Worm (Caenorhabditis elegans) whole organism, young adult: Measurements from ENCODE around the gene oac-38.
A peak's percentile ranks its signal among the peaks of the same experiment; 100 is the strongest.

Source experiments
- B0336.3 ChIP-seq: fragments of 200-800 bp; sonication (Bioruptor generic); IDR thresholded peaks from 2 replicates; pipeline ENCODE4 v1.3.6; 2022; ENCODE audit warnings: missing genetic modification characterization, missing compliant biosample characterization
- C17E4.6 ChIP-seq: fragments of 200-800 bp; sonication (Bioruptor generic); IDR thresholded peaks from 2 replicates; pipeline ENCODE4 v1.3.6; 2022; ENCODE audit warnings: missing genetic modification reagents, missing genetic modification characterization, missing compliant biosample characterization
- F22D6.2 ChIP-seq: sonication (generic microtip); optimal IDR thresholded peaks from 2 replicates; lab custom pipeline; 2016; ENCODE audit warnings: mild to moderate bottlenecking, missing genetic modification characterization, missing compliant biosample characterization
- F23B12.7 ChIP-seq: sonication (generic microtip); optimal IDR thresholded peaks from 2 replicates; lab custom pipeline; 2017; ENCODE audit warnings: missing genetic modification characterization, mild to moderate bottlenecking, missing compliant biosample characterization, antibody characterized with exemption, moderate library complexity; ENCODE audit not compliant: insufficient read depth
- F33H1.4 ChIP-seq: fragments of 200-800 bp; sonication (Bioruptor generic); IDR thresholded peaks from 2 replicates; pipeline ENCODE4 v1.3.6; 2022; ENCODE audit warnings: missing genetic modification reagents, missing genetic modification characterization, missing compliant biosample characterization
- F37B4.10 ChIP-seq: fragments of 200-800 bp; sonication (Bioruptor generic); IDR thresholded peaks from 2 replicates; pipeline ENCODE4 v1.3.6; 2022; ENCODE audit warnings: missing genetic modification characterization, missing compliant biosample characterization
- F55B11.4 ChIP-seq: sonication (generic microtip); optimal IDR thresholded peaks from 2 replicates; lab custom pipeline; 2016; ENCODE audit warnings: missing compliant biosample characterization, missing genetic modification characterization, borderline replicate concordance; ENCODE audit not compliant: insufficient read depth
- T07F8.4 ChIP-seq: sonication (generic microtip); optimal IDR thresholded peaks from 2 replicates; lab custom pipeline; 2016; ENCODE audit warnings: mild to moderate bottlenecking, missing genetic modification characterization, moderate library complexity, missing compliant biosample characterization
- Y56A3A.18 ChIP-seq: fragments of 200-800 bp; sonication (Bioruptor generic); IDR thresholded peaks from 2 replicates; pipeline ENCODE4 v1.3.6; 2022; ENCODE audit warnings: missing genetic modification reagents, missing genetic modification characterization, missing compliant biosample characterization
- Y67H2A.10 ChIP-seq: fragments of 200-800 bp; sonication (Bioruptor generic); conservative IDR thresholded peaks from 2 replicates; pipeline ENCODE4 v1.3.6; 2022; ENCODE audit warnings: missing genetic modification reagents, missing genetic modification characterization, missing compliant biosample characterization
- Y79H2A.3 ChIP-seq: fragments of 200-800 bp; sonication (Bioruptor generic); conservative IDR thresholded peaks from 2 replicates; pipeline ENCODE4 v1.3.6; 2022; ENCODE audit warnings: missing genetic modification reagents, missing genetic modification characterization, missing compliant biosample characterization
- aptf-2 ChIP-seq: fragments of 200-800 bp; sonication (Bioruptor generic); conservative IDR thresholded peaks from 2 replicates; pipeline ENCODE4 v1.3.6; 2022; ENCODE audit warnings: missing genetic modification reagents, missing genetic modification characterization, missing compliant biosample characterization
- attf-5 ChIP-seq: fragments of 200-800 bp; sonication (Bioruptor generic); optimal IDR thresholded peaks from 2 replicates; lab custom pipeline; 2018; ENCODE audit warnings: mild to moderate bottlenecking, missing genetic modification characterization, missing compliant biosample characterization
- ceh-58 ChIP-seq: fragments of 200-800 bp; sonication (Bioruptor generic); IDR thresholded peaks from 2 replicates; pipeline ENCODE4 v1.3.6; 2022; ENCODE audit warnings: missing genetic modification characterization, missing compliant biosample characterization
- ceh-91 ChIP-seq: fragments of 200-800 bp; sonication (Bioruptor generic); IDR thresholded peaks from 2 replicates; pipeline ENCODE4 v1.3.6; 2022; ENCODE audit warnings: missing genetic modification reagents, missing genetic modification characterization, missing compliant biosample characterization
- chd-7 ChIP-seq: sonication (generic microtip); optimal IDR thresholded peaks from 2 replicates; lab custom pipeline; 2016; ENCODE audit warnings: mild to moderate bottlenecking, missing genetic modification characterization, moderate library complexity, missing compliant biosample characterization
- dox-1 ChIP-seq: fragments of 200-800 bp; sonication (Bioruptor generic); IDR thresholded peaks from 2 replicates; pipeline ENCODE4 v1.3.6; 2022; ENCODE audit warnings: missing genetic modification reagents, missing genetic modification characterization, missing compliant biosample characterization
- dpff-1 ChIP-seq: sonication (generic microtip); optimal IDR thresholded peaks from 2 replicates; lab custom pipeline; 2017; ENCODE audit warnings: mild to moderate bottlenecking, missing genetic modification characterization, missing compliant biosample characterization
- dpl-1 ChIP-seq: fragments of 150-350 bp; optimal IDR thresholded peaks from 2 replicates; lab custom pipeline; 2014; ENCODE audit warnings: missing biosample characterization, missing genetic modification reagents, missing genetic modification characterization
- efl-1 ChIP-seq: fragments of 150-350 bp; optimal IDR thresholded peaks from 2 replicates; lab custom pipeline; 2014; ENCODE audit warnings: missing biosample characterization, missing genetic modification reagents, missing genetic modification characterization
- hlh-12 ChIP-seq: sonication (generic microtip); optimal IDR thresholded peaks from 2 replicates; lab custom pipeline; 2016; ENCODE audit warnings: missing genetic modification characterization, missing compliant biosample characterization
- hmg-20 ChIP-seq: fragments of 200-800 bp; sonication (Bioruptor generic); IDR thresholded peaks from 2 replicates; pipeline ENCODE4 v1.3.6; 2022; ENCODE audit warnings: missing genetic modification reagents, missing genetic modification characterization, missing compliant biosample characterization
- lin-26 ChIP-seq: fragments of 200-800 bp; sonication (Bioruptor generic); IDR thresholded peaks from 2 replicates; pipeline ENCODE4 v1.3.6; 2022; ENCODE audit warnings: missing genetic modification reagents, missing genetic modification characterization, missing compliant biosample characterization
- lir-1 ChIP-seq: fragments of 200-800 bp; sonication (Bioruptor generic); conservative IDR thresholded peaks from 2 replicates; pipeline ENCODE4 v1.3.6; 2022; ENCODE audit warnings: missing genetic modification reagents, missing genetic modification characterization, missing compliant biosample characterization
- madf-6 ChIP-seq: fragments of 200-800 bp; sonication (Bioruptor generic); IDR thresholded peaks from 2 replicates; pipeline ENCODE4 v1.3.6; 2022; ENCODE audit warnings: missing genetic modification reagents, missing genetic modification characterization, missing compliant biosample characterization
- mcd-1 ChIP-seq: fragments of 200-800 bp; sonication (Bioruptor generic); IDR thresholded peaks from 2 replicates; pipeline ENCODE4 v1.3.6; 2022; ENCODE audit warnings: missing genetic modification reagents, missing genetic modification characterization, missing compliant biosample characterization
- mes-4 ChIP-seq: sonication (generic microtip); optimal IDR thresholded peaks from 2 replicates; lab custom pipeline; 2016; ENCODE audit warnings: missing genotype, missing genetic modification characterization, missing compliant biosample characterization
- nfyb-1 ChIP-seq: fragments of 200-800 bp; sonication (Bioruptor generic); IDR thresholded peaks from 2 replicates; pipeline ENCODE4 v1.3.6; 2022; ENCODE audit warnings: missing genetic modification reagents, missing genetic modification characterization, missing compliant biosample characterization
- nhr-120 ChIP-seq: fragments of 200-800 bp; sonication (Bioruptor generic); IDR thresholded peaks from 2 replicates; pipeline ENCODE4 v1.3.6; 2022; ENCODE audit warnings: missing genetic modification characterization, missing compliant biosample characterization
- pbrm-1 ChIP-seq: fragments of 200-800 bp; sonication (Bioruptor generic); IDR thresholded peaks from 2 replicates; pipeline ENCODE4 v1.3.6; 2022; ENCODE audit warnings: missing genetic modification reagents, missing genetic modification characterization, missing compliant biosample characterization
- rec-8 ChIP-seq, 2 experiments: sonication (generic microtip); optimal IDR thresholded peaks; 2 replicates each; lab custom pipeline; 2016; ENCODE audit warnings: mild to moderate bottlenecking in 2 of 2, missing genetic modification characterization in 2 of 2, missing genetic modification reagents in 2 of 2, missing genotype in 2 of 2, missing biosample characterization in 1 of 2, missing compliant biosample characterization in 1 of 2, moderate library complexity in 1 of 2
- snpc-4 ChIP-seq, 5 experiments: fragments of 150-350 bp in 1 of 5; sonication (generic microtip) in 4 of 5; optimal IDR thresholded peaks; 2 replicates each; lab custom pipeline; 2014 to 2018; ENCODE audit warnings: missing genetic modification characterization in 5 of 5, missing biosample characterization in 3 of 5, antibody characterized with exemption in 2 of 5, mild to moderate bottlenecking in 2 of 5, missing compliant biosample characterization in 2 of 5, missing genotype in 2 of 5, moderate library complexity in 2 of 5, missing genetic modification reagents in 1 of 5
- somi-1 ChIP-seq: fragments of 200-800 bp; sonication (Bioruptor generic); optimal IDR thresholded peaks from 2 replicates; lab custom pipeline; 2018; ENCODE audit warnings: mild to moderate bottlenecking, missing genetic modification characterization, missing compliant biosample characterization
- sptf-2 ChIP-seq: fragments of 200-800 bp; sonication (Bioruptor generic); optimal IDR thresholded peaks from 2 replicates; lab custom pipeline; 2018; ENCODE audit warnings: mild to moderate bottlenecking, missing genetic modification characterization, missing compliant biosample characterization
- tbp1 ChIP-seq: fragments of 200-800 bp; sonication (Bioruptor generic); optimal IDR thresholded peaks from 2 replicates; lab custom pipeline; 2018; ENCODE audit warnings: mild to moderate bottlenecking, missing genetic modification characterization, missing compliant biosample characterization
- zim-3 ChIP-seq: sonication (generic microtip); optimal IDR thresholded peaks from 2 replicates; lab custom pipeline; 2017; ENCODE audit warnings: mild to moderate bottlenecking, missing genetic modification characterization, moderate library complexity, missing compliant biosample characterization

The oac-38 gene

DNA sequence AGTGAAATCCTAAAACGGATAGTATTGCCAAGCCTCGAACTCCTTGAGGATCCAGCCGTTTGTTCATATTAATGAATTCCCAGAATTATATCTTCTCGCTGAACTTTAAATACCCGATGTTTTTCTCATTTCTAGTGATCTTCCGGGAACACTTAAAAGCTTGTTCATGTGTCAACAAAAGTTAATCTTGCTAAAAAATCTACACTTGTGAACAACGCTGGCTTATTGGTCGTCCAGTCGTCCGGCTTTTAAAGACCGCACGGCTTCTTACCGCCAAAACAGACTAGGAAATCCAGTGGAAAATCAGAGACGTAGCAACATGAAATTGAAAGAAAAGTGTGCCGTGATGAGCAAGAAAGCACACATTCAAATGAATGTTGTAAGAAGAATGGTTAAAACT lies at the start of gene oac-38:
oac-38 (minus strand) TSS at position 101 of the 400 bp plus-strand sequence.
- TF ChIP-seq pbrm-1: no peak
- no peak for TF ChIP-seq F33H1.4
- no peak for TF ChIP-seq mcd-1
- TF ChIP-seq tbp1 (GFP tag; lab: Kevin White, UChicago): no peak
- no peak for TF ChIP-seq aptf-2 (GFP tag; lab: Robert Waterston, UW)
- no peak for TF ChIP-seq Y56A3A.18 (GFP tag; lab: Robert Waterston, UW)
- no peak for TF ChIP-seq mes-4 (tag; lab: Kevin White, UChicago)
- no peak for TF ChIP-seq F23B12.7 (tag; lab: Kevin White, UChicago)
- TF ChIP-seq lir-1 (GFP tag; lab: Robert Waterston, UW): no peak
- TF ChIP-seq Y67H2A.10 (GFP tag; lab: Robert Waterston, UW): no peak
- TF ChIP-seq F22D6.2 (tag; lab: Kevin White, UChicago): no peak
- TF ChIP-seq attf-5 (GFP tag; lab: Kevin White, UChicago): no peak
- no peak for TF ChIP-seq F55B11.4 (tag; lab: Kevin White, UChicago)
- TF ChIP-seq madf-6 (GFP tag; lab: Robert Waterston, UW): no peak

DNA sequence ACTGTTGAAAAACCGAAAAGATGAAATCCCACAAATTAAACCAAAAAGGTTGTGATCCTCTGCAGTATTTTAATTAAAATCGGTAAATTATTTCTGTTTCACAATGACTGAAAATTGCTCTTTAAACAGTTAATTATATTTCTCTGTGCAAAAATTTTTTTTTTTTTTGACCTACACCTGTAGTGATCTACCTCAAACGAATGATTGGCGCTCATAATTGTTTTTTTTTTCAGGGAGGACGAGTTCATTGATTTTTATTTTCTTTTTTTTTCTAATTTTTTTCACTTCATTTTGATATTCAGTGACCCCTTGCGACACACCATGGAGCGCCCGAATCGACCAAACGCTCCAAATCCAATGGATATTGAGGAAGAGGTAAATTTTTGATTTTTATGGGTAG lies 43.0 kb upstream of the oac-38 start, which contains the start of gene F02H6.2:
F02H6.2 (plus strand) TSS at position 301 of the 400 bp plus-strand sequence.
- TF ChIP-seq madf-6 (GFP tag; lab: Robert Waterston, UW): peak; percentile 49; the same call in 1 of the 2 replicates
- TF ChIP-seq dpff-1 (tag; lab: Kevin White, UChicago): no peak
- peak; percentile 15 for TF ChIP-seq dpl-1 (GFP tag; lab: Kevin White, UChicago)
- peak; percentile 49 for TF ChIP-seq efl-1 (GFP tag; lab: Kevin White, UChicago)
- no peak for TF ChIP-seq snpc-4 (GFP tag; optimal IDR thresholded peaks at IDR 0.05; lab: Kevin White, UChicago)
- TF ChIP-seq snpc-4 (tag; optimal IDR thresholded peaks at IDR 0.05; lab: Kevin White, UChicago): peak in 1 of 4 experiments; percentile 29

DNA sequence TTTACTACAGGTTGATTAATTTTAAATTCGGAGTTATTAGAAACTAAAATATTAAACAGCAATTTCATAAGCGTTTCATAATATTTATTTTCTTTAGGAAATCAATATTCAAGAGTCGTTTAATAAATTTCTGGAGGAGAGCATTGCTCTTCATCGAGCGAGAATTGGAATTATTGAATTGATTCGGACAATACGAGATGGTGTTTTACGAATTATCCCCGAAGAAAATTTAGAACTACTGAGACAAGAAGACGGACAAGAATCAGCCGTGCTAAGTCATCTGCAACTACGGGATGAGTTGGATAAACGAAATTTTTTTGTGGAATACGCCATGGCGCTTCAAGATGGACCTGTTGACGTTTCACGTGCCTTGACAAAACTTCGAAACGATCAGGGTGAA lies 41.2 kb upstream of the oac-38 start:
- no peak for TF ChIP-seq somi-1 (GFP tag; lab: Kevin White, UChicago)
- no peak for TF ChIP-seq B0336.3 (GFP tag; lab: Robert Waterston, UW)
- TF ChIP-seq dox-1 (GFP tag; lab: Robert Waterston, UW): no peak
- TF ChIP-seq lin-26 (GFP tag; lab: Robert Waterston, UW): no peak
- no peak for TF ChIP-seq hlh-12 (tag; lab: Kevin White, UChicago)
- no peak for TF ChIP-seq nfyb-1 (GFP tag; lab: Robert Waterston, UW)
- no peak for TF ChIP-seq ceh-58 (GFP tag; lab: Robert Waterston, UW)
- no peak for TF ChIP-seq sptf-2 (GFP tag; lab: Kevin White, UChicago)
- no peak for TF ChIP-seq dpff-1 (tag; lab: Kevin White, UChicago)
- no peak for TF ChIP-seq rec-8 (tag; optimal IDR thresholded peaks at IDR 0.05; lab: Kevin White, UChicago)
- TF ChIP-seq chd-7 (tag; lab: Kevin White, UChicago): no peak
- no peak for TF ChIP-seq zim-3 (tag; lab: Kevin White, UChicago)
- no peak for TF ChIP-seq F37B4.10 (GFP tag; lab: Robert Waterston, UW)
- TF ChIP-seq nhr-120 (GFP tag; lab: Robert Waterston, UW): no peak
- no peak for TF ChIP-seq hmg-20
- no peak for TF ChIP-seq lir-1 (GFP tag; lab: Robert Waterston, UW)
- TF ChIP-seq T07F8.4 (tag; lab: Kevin White, UChicago): no peak
- no peak for TF ChIP-seq ceh-91 (GFP tag; lab: Robert Waterston, UW)
- no peak for TF ChIP-seq C17E4.6 (GFP tag; lab: Robert Waterston, UW)
- no peak for TF ChIP-seq Y79H2A.3
